Worm (Caenorhabditis elegans): Measurements from ENCODE around the gene twk-26.

twk-26 gene

DNA sequence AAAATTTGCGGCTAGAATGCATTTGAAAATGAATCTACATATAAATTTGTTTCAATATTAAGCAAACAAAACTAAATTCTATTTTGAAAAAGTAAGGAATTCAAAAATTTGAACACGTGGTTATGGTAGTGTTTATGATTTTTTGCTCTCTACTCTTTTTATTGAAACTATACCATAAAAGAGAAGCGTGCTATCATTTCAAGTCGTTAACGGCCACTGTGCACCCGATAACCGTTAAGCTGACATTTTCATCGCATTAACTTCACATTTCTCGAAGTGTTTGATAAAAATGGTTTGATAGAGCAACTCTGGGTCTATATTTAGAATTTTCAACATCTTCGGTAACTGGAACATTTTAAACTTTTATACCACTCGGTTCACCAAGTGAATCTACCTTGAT, at the start of gene twk-26:
Gene twk-26, minus strand, starts transcription at position 23 of the 400 bp plus-strand sequence.
- TF ChIP-seq nhr-41 (GFP tag; IDR thresholded peaks at IDR 0.05) (no peak), vab-7 (GFP tag; IDR thresholded peaks at IDR 0.05) (no peak), nhr-111 (GFP tag; optimal IDR thresholded peaks at IDR 0.05) (no peak), dve-1 (tag; optimal IDR thresholded peaks at IDR 0.05; ENCODE audit: insufficient read depth) (peak; percentile 17), hmg-1.1 (GFP tag; IDR thresholded peaks at IDR 0.05) (no peak), ztf-7 (tag; optimal IDR thresholded peaks at IDR 0.05) (no peak), nhr-48 (tag; optimal IDR thresholded peaks at IDR 0.05) (peak; percentile 16), php-3 (GFP tag; IDR thresholded peaks at IDR 0.05) (0 out of 2 replicates have a peak, but pooled peaks have one; percentile 5), aha-1 (tag) (peak; percentile 29), zfp-2 (tag; optimal IDR thresholded peaks at IDR 0.05) (no peak), mdl-1 (tag; optimal IDR thresholded peaks at IDR 0.05) (no peak), tag-97 (GFP tag; IDR thresholded peaks at IDR 0.05) (no peak), dmd-6 (GFP tag; IDR thresholded peaks at IDR 0.05) (peak; percentile 39), daf-16 (GFP tag; optimal IDR thresholded peaks at IDR 0.05) (no peak), daf-16 (tag; optimal IDR thresholded peaks at IDR 0.05) (peak; percentile 69), set-16 (GFP tag; IDR thresholded peaks at IDR 0.05) (no peak), nhr-28 (tag; optimal IDR thresholded peaks at IDR 0.05) (peak; percentile 22), hlh-11 (tag; optimal IDR thresholded peaks at IDR 0.05) (peak; percentile 47), Y105C5A.15 (GFP tag; IDR thresholded peaks at IDR 0.05) (no peak), pqm-1 (tag; optimal IDR thresholded peaks at IDR 0.05) (peak; percentile 83), mxl-3 (GFP tag; optimal IDR thresholded peaks at IDR 0.05) (peak; percentile 25)

DNA sequence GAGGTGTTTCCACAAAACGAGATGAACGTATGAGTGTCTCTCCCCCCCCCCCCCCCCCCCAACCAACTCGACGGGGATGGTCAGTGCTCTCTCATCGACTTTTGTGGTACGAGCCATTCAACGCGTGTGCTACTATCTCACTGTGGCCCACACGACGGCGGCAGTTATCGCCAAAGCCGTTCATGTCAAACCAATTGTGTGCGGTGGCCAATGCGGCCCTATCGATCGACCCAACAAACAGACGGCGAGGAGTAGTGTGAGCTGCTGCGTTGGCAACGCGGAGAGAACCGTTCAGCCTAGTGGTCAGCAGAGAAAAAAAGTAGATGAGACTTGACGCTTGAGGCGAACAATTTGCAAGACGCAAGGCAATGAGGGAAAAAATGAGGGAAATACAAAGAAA, 48.2 kb upstream of the twk-26 start:
- TF ChIP-seq lin-1 (GFP tag; IDR thresholded peaks at IDR 0.05), result no peak
- TF ChIP-seq F26F4.8 (GFP tag; conservative IDR thresholded peaks at IDR 0.05), result no peak
- no peak for TF ChIP-seq F37D6.2 (tag; optimal IDR thresholded peaks at IDR 0.05)
- no peak for TF ChIP-seq nhr-102 (tag; optimal IDR thresholded peaks at IDR 0.05)
- TF ChIP-seq dmd-6 (GFP tag; IDR thresholded peaks at IDR 0.05), result peak; percentile 26; the same call in 1 of the 2 replicates
- no peak for TF ChIP-seq hif-1 (tag; optimal IDR thresholded peaks at IDR 0.05)
- no peak for TF ChIP-seq skn-1 (tag; optimal IDR thresholded peaks at IDR 0.05)
- TF ChIP-seq Y48G9A.11 (GFP tag; IDR thresholded peaks at IDR 0.05), result no peak
- no peak for TF ChIP-seq ztf-11 (tag; optimal IDR thresholded peaks at IDR 0.05)
- peak; percentile 39 for TF ChIP-seq mxl-3 (GFP tag; optimal IDR thresholded peaks at IDR 0.05)
- TF ChIP-seq lim-7 (GFP tag; IDR thresholded peaks at IDR 0.05), result 0 out of 2 replicates have a peak, but pooled peaks have one; percentile 29
- no peak for TF ChIP-seq zfp-3 (GFP tag; conservative IDR thresholded peaks at IDR 0.05)
- TF ChIP-seq nhr-237 (tag; optimal IDR thresholded peaks at IDR 0.05), result no peak
- TF ChIP-seq aha-1 (tag), result peak; percentile 94
- TF ChIP-seq daf-12 (tag; optimal IDR thresholded peaks at IDR 0.05), result no peak
- 0 out of 2 replicates have a peak, but pooled peaks have one; percentile 7 for TF ChIP-seq php-3 (GFP tag; IDR thresholded peaks at IDR 0.05)
- peak; percentile 44 for TF ChIP-seq mes-2 (tag; optimal IDR thresholded peaks at IDR 0.05; ENCODE audit: poor library complexity, severe bottlenecking)
- TF ChIP-seq fos-1 (tag; optimal IDR thresholded peaks at IDR 0.05), result no peak
- no peak for TF ChIP-seq zip-11 (GFP tag; IDR thresholded peaks at IDR 0.05)
- no peak for TF ChIP-seq lin-15B (tag; optimal IDR thresholded peaks at IDR 0.05)
- no peak for TF ChIP-seq snpc-4 (tag; optimal IDR thresholded peaks at IDR 0.05)
- TF ChIP-seq hmg-1.1 (GFP tag; IDR thresholded peaks at IDR 0.05), result 0 out of 2 replicates have a peak, but pooled peaks have one; percentile 39
- TF ChIP-seq spr-3 (GFP tag; optimal IDR thresholded peaks at IDR 0.05), result no peak
- peak; percentile 42 for TF ChIP-seq mep-1 (tag; optimal IDR thresholded peaks at IDR 0.05)
- no peak for TF ChIP-seq nhr-42 (GFP tag; IDR thresholded peaks at IDR 0.05)
- no peak for TF ChIP-seq attf-4 (tag; optimal IDR thresholded peaks at IDR 0.05)
- no peak for TF ChIP-seq nhr-25 (tag; optimal IDR thresholded peaks at IDR 0.05; ENCODE audit: borderline replicate concordance, insufficient read depth)
- peak; percentile 24; the same call in 1 of the 2 replicates for TF ChIP-seq T26A8.4 (GFP tag; IDR thresholded peaks at IDR 0.05)
- TF ChIP-seq ceh-28 (tag; optimal IDR thresholded peaks at IDR 0.05), result peak; percentile 10
- TF ChIP-seq lin-39 (tag; optimal IDR thresholded peaks at IDR 0.05), result no peak
- no peak for TF ChIP-seq sdz-12 (GFP tag; optimal IDR thresholded peaks at IDR 0.05)
- no peak for TF ChIP-seq Y75B8A.6 (GFP tag; IDR thresholded peaks at IDR 0.05)
- no peak for TF ChIP-seq snpc-1.2 (GFP tag; IDR thresholded peaks at IDR 0.05)
- TF ChIP-seq dve-1 (tag; optimal IDR thresholded peaks at IDR 0.05; ENCODE audit: insufficient read depth), result peak; percentile 35
- no peak for TF ChIP-seq aly-2 (tag; optimal IDR thresholded peaks at IDR 0.05)
- TF ChIP-seq set-16 (GFP tag; IDR thresholded peaks at IDR 0.05), result peak; percentile 50; the same call in 1 of the 2 replicates
